Worm (Caenorhabditis elegans): ENCODE results near the gene hpo-30.

DNA sequence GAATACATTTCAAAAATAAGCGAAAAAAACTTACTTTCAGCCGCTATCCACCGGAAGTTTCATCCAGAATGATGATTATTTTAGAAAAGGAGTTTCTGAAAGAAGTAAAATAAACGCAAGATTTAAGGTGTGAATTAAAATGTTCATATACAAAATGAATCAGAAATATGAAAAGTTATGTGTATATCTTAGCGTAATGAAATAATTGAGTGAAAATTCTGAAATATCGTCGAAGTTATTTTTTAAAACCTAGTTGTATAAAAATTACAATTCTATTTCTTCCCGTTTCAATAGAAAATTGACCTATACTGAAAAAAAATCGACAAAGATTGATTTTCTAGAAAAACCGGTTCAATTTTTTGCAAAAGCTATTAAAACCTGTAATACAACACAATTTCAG is 27.7 kb upstream of the hpo-30 start, which contains the start of gene twk-13:
- TF ChIP-seq nhr-12 (tag; optimal IDR thresholded peaks at IDR 0.05) (no peak), lsy-12 (tag; optimal IDR thresholded peaks at IDR 0.05) (no peak), daf-12 (tag; optimal IDR thresholded peaks at IDR 0.05) (no peak), ceh-9 (tag; optimal IDR thresholded peaks at IDR 0.05) (no peak), hmg-11 (tag; optimal IDR thresholded peaks at IDR 0.05) (no peak), egl-27 (tag; optimal IDR thresholded peaks at IDR 0.05) (no peak), ZK546.5 (tag; optimal IDR thresholded peaks at IDR 0.05) (no peak), fkh-10 (GFP tag; optimal IDR thresholded peaks at IDR 0.05) (no peak), ama-1 (optimal IDR thresholded peaks at IDR 0.05) (no peak), nhr-237 (tag; optimal IDR thresholded peaks at IDR 0.05) (no peak), R02D3.7 (tag; optimal IDR thresholded peaks at IDR 0.05) (no peak), snpc-4 (tag; optimal IDR thresholded peaks at IDR 0.05) (no peak), fos-1 (tag; optimal IDR thresholded peaks at IDR 0.05) (no peak)

All from whole organism, L3 larva.